Fruit fly (Drosophila melanogaster): ENCODE measurements around the gene CG10853.
A peak's percentile ranks its signal among the peaks of the same experiment; 100 is the strongest.

Gene CG10853

dm6 chr3L:3983466-3983946 lies 35.8 kb downstream of the CG10853 start, which contains the start of gene scrt (continued):
- TF ChIP-seq wor (GFP tag; IDR thresholded peaks at IDR 0.05) (0 out of 2 replicates have a peak, but pooled peaks have one; percentile 17), grau (tag; optimal IDR thresholded peaks at IDR 0.05) (peak; percentile 53), knrl (GFP tag; IDR thresholded peaks at IDR 0.05; ENCODE audit: partially characterized antibody) (peak; percentile 72; the same call in 2 of the 3 replicates), croc (GFP tag; conservative IDR thresholded peaks at IDR 0.05) (peak; percentile 37; the same call in 1 of the 3 replicates), Sox100B (GFP tag; optimal IDR thresholded peaks at IDR 0.05) (no peak), crc (GFP tag; optimal IDR thresholded peaks at IDR 0.05) (no peak), Eip74EF (GFP tag; optimal IDR thresholded peaks at IDR 0.05) (no peak), Fer1 (GFP tag; optimal IDR thresholded peaks at IDR 0.05) (peak; percentile 59), CG4404 (GFP tag; IDR thresholded peaks at IDR 0.05) (peak; percentile 77), Nf-YC (tag; optimal IDR thresholded peaks at IDR 0.05) (no peak), CG5180 (GFP tag; optimal IDR thresholded peaks at IDR 0.05) (peak; percentile 31), twi (tag; optimal IDR thresholded peaks at IDR 0.05) (no peak), gro (GFP tag; optimal IDR thresholded peaks at IDR 0.05) (no peak), HLH4C (GFP tag; IDR thresholded peaks at IDR 0.05; ENCODE audit: partially characterized antibody) (peak; percentile 59), Xrp1 (GFP tag; IDR thresholded peaks at IDR 0.05) (peak; percentile 80; the same call in 1 of the 2 replicates), emc (GFP tag; optimal IDR thresholded peaks at IDR 0.05) (no peak), CG10147 (GFP tag; optimal IDR thresholded peaks at IDR 0.05) (peak; percentile 37), Hmr (GFP tag; optimal IDR thresholded peaks at IDR 0.05) (peak; percentile 66), Lim3 (GFP tag; IDR thresholded peaks at IDR 0.05) (0 out of 2 replicates have a peak, but pooled peaks have one; percentile 32), unc-4 (GFP tag; IDR thresholded peaks at IDR 0.05; ENCODE audit: partially characterized antibody) (peak; percentile 44; the same call in 1 of the 2 replicates), pan (optimal IDR thresholded peaks at IDR 0.05) (no peak), pan (GFP tag; optimal IDR thresholded peaks at IDR 0.05 in 1 of 2, IDR thresholded peaks at IDR 0.05 in 1 of 2) (peak in 1 of 2 experiments; percentile 41), peb (GFP tag; IDR thresholded peaks at IDR 0.05) (peak; percentile 53; the same call in 1 of the 2 replicates), abd-A (tag; optimal IDR thresholded peaks at IDR 0.05) (no peak), al (GFP tag; IDR thresholded peaks at IDR 0.05) (no peak), nau (GFP tag; optimal IDR thresholded peaks at IDR 0.05) (no peak), p53 (GFP tag; optimal IDR thresholded peaks at IDR 0.05) (no peak), CG13296 (GFP tag; optimal IDR thresholded peaks at IDR 0.05) (peak; percentile 9), CG10274 (GFP tag; optimal IDR thresholded peaks at IDR 0.05) (no peak), H2.0 (GFP tag; IDR thresholded peaks at IDR 0.05) (0 out of 2 replicates have a peak, but pooled peaks have one; percentile 17), CG9876 (GFP tag; optimal IDR thresholded peaks at IDR 0.05) (peak; percentile 8), bsh (GFP tag; optimal IDR thresholded peaks at IDR 0.05) (peak in 1 of 2 experiments; percentile 63), CkIIα-i1 (GFP tag; IDR thresholded peaks at IDR 0.05) (no peak), NK7.1 (GFP tag; optimal IDR thresholded peaks at IDR 0.05) (no peak), Hmx (GFP tag; optimal IDR thresholded peaks at IDR 0.05) (no peak), Hr51 (GFP tag; optimal IDR thresholded peaks at IDR 0.05) (peak in 1 of 2 experiments; percentile 75), Bgb (GFP tag; IDR thresholded peaks at IDR 0.05; ENCODE audit: partially characterized antibody) (no peak), CG16863 (GFP tag; optimal IDR thresholded peaks at IDR 0.05) (no peak), CG11456 (GFP tag; IDR thresholded peaks at IDR 0.05) (no peak), lbe (GFP tag; optimal IDR thresholded peaks at IDR 0.05) (no peak), NC2β (GFP tag; optimal IDR thresholded peaks at IDR 0.05) (peak; percentile 32), CG4424 (GFP tag; optimal IDR thresholded peaks at IDR 0.05) (peak; percentile 2), slou (GFP tag; optimal IDR thresholded peaks at IDR 0.05) (no peak), chif (GFP tag; optimal IDR thresholded peaks at IDR 0.05) (peak; percentile 44 to 53), CG18599 (GFP tag; optimal IDR thresholded peaks at IDR 0.05) (peak; percentile 57), CG3726 (GFP tag; IDR thresholded peaks at IDR 0.05) (no peak), ash1 (GFP tag; optimal IDR thresholded peaks at IDR 0.05) (no peak), eve (GFP tag; optimal IDR thresholded peaks at IDR 0.05) (peak in 1 of 2 experiments; percentile 8), exex (tag; optimal IDR thresholded peaks at IDR 0.05) (no peak)
